Worm (Caenorhabditis elegans): ENCODE data around the gene B0496.1.

DNA sequence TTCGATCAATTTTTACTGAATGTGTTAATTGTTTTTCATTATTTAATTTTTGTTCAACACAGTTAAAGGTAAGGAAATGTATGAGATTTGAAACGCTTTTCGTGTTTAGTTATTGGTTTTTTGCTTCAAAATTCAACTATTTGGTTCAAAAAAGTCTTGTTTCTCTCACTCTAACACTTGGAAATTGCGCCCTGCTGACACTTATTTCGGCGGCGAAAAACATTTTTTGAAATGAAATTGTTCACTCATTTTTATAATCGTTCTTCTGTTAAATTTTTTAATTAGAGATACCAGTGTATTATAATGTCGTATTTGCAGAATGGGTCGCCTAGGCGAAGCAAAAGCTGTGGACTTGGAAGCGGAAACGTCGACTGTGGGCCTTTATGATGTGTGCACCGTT is 32.0 kb downstream of the B0496.1 start, which contains the start of gene rod-1:
- TF ChIP-seq ets-4 (GFP tag; optimal IDR thresholded peaks at IDR 0.05) (no peak), ama-1 (optimal IDR thresholded peaks at IDR 0.05) (no peak), ama-1 (GFP tag; optimal IDR thresholded peaks at IDR 0.05) (no peak), akir-1 (GFP tag; optimal IDR thresholded peaks at IDR 0.05) (no peak), madf-10 (tag; optimal IDR thresholded peaks at IDR 0.05) (no peak), F10E7.11 (tag; optimal IDR thresholded peaks at IDR 0.05) (no peak), pha-4 (tag; optimal IDR thresholded peaks at IDR 0.05) (no peak), B0019.2 (GFP tag; conservative IDR thresholded peaks at IDR 0.05) (no peak), nfya-1 (tag; optimal IDR thresholded peaks at IDR 0.05; ENCODE audit: borderline replicate concordance, insufficient read depth) (no peak), snpc-1.1 (tag; optimal IDR thresholded peaks at IDR 0.05; ENCODE audit: insufficient read depth) (no peak), dpl-1 (GFP tag; optimal IDR thresholded peaks at IDR 0.05) (no peak), unc-130 (GFP tag; optimal IDR thresholded peaks at IDR 0.05) (no peak), F55B11.4 (tag; optimal IDR thresholded peaks at IDR 0.05; ENCODE audit: borderline replicate concordance, insufficient read depth) (no peak), B0261.1 (tag; optimal IDR thresholded peaks at IDR 0.05) (no peak)

All from whole organism, young adult.